Worm (Caenorhabditis elegans): Measurements from ENCODE around the gene cpt-4.
A peak's percentile ranks its signal among the peaks of the same experiment; 100 is the strongest.

Gene cpt-4

DNA sequence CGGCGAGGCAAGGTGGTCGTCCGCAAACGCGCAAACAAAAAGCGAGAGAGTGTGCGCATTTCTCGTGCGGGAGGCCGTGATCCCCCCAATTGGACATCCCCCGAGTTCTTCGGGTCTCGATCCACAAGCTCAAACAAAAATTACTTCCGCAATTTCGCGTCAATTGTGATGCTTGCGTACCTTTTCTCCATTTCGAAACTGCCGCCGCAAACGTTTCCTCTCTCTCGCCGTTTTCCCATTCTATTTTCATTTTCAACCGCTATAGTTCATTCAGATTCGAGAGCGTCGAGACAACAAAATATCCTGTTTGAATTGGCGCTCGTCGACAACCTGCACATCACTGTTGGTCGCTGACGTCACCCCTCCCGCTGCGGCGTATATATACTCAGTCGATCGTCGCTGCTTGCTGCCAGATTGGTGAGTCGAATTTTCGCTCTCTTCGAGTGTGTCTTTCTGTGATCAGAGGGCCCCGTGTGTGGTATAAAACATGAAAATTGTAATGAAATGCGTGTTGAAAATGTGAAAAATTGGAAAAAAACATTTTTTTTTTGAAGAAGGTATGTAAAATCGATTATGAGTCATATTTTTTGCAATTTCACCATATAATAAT is 21.9 kb upstream of the cpt-4 start, which contains the start of the genes pqn-51 and K11D12.14 (continued):
- TF ChIP-seq R02D3.7 (tag; optimal IDR thresholded peaks at IDR 0.05) (peak; percentile 61), ceh-82 (tag; optimal IDR thresholded peaks at IDR 0.05) (peak; percentile 61), unc-39 (tag; optimal IDR thresholded peaks at IDR 0.05) (no peak), nhr-76 (tag; optimal IDR thresholded peaks at IDR 0.05) (no peak), unc-62 (GFP tag; optimal IDR thresholded peaks at IDR 0.05) (peak; percentile 57), fos-1 (tag; optimal IDR thresholded peaks at IDR 0.05) (no peak), aly-2 (tag; optimal IDR thresholded peaks at IDR 0.05) (no peak), nhr-11 (tag; optimal IDR thresholded peaks at IDR 0.05) (peak; percentile 86), nhr-237 (tag; optimal IDR thresholded peaks at IDR 0.05) (no peak), zag-1 (tag; optimal IDR thresholded peaks at IDR 0.05) (peak; percentile 9), ZK546.5 (tag; optimal IDR thresholded peaks at IDR 0.05) (peak; percentile 77), nhr-25 (tag; optimal IDR thresholded peaks at IDR 0.05) (peak; percentile 94), mdl-1 (tag; optimal IDR thresholded peaks at IDR 0.05) (no peak), ceh-28 (tag; optimal IDR thresholded peaks at IDR 0.05) (peak; percentile 74), pqm-1 (tag; optimal IDR thresholded peaks at IDR 0.05) (peak; percentile 81), elt-2 (tag; optimal IDR thresholded peaks at IDR 0.05) (peak; percentile 85), ceh-9 (tag; optimal IDR thresholded peaks at IDR 0.05) (no peak), sea-2 (GFP tag; optimal IDR thresholded peaks at IDR 0.05) (peak; percentile 91), lsy-12 (tag; optimal IDR thresholded peaks at IDR 0.05) (peak; percentile 77), elt-1 (tag; optimal IDR thresholded peaks at IDR 0.05) (peak; percentile 72), lin-15B (tag; optimal IDR thresholded peaks at IDR 0.05) (peak; percentile 90), snpc-4 (tag; optimal IDR thresholded peaks at IDR 0.05) (peak; percentile 59), daf-12 (tag; optimal IDR thresholded peaks at IDR 0.05) (no peak), nhr-43 (tag; optimal IDR thresholded peaks at IDR 0.05; ENCODE audit: poor library complexity, severe bottlenecking) (peak; percentile 79)

- TF ChIP-seq lsy-12 (tag; optimal IDR thresholded peaks at IDR 0.05): no peak
- TF ChIP-seq ztf-11 (tag; optimal IDR thresholded peaks at IDR 0.05): no peak
- TF ChIP-seq mml-1 (tag; optimal IDR thresholded peaks at IDR 0.05): no peak
- no peak for TF ChIP-seq tbx-2 (tag; optimal IDR thresholded peaks at IDR 0.05)
- no peak for TF ChIP-seq ceh-9 (tag; optimal IDR thresholded peaks at IDR 0.05)
- TF ChIP-seq fkh-2 (tag; optimal IDR thresholded peaks at IDR 0.05): no peak
- no peak for TF ChIP-seq ceh-16 (tag; optimal IDR thresholded peaks at IDR 0.05)
- TF ChIP-seq nhr-23 (tag; optimal IDR thresholded peaks at IDR 0.05): no peak
- TF ChIP-seq ama-1 (optimal IDR thresholded peaks at IDR 0.05): no peak
- TF ChIP-seq nfya-1 (tag; optimal IDR thresholded peaks at IDR 0.05; ENCODE audit: insufficient read depth): no peak
- TF ChIP-seq elt-3 (tag; optimal IDR thresholded peaks at IDR 0.05): no peak
- no peak for TF ChIP-seq daf-12 (tag; optimal IDR thresholded peaks at IDR 0.05)
- no peak for TF ChIP-seq egl-27 (tag; optimal IDR thresholded peaks at IDR 0.05)
- TF ChIP-seq mdl-1 (tag; optimal IDR thresholded peaks at IDR 0.05): no peak
- TF ChIP-seq nhr-237 (tag; optimal IDR thresholded peaks at IDR 0.05): no peak
- no peak for TF ChIP-seq nhr-43 (tag; optimal IDR thresholded peaks at IDR 0.05; ENCODE audit: poor library complexity, severe bottlenecking)
- TF ChIP-seq pha-4 (tag; optimal IDR thresholded peaks at IDR 0.05): no peak
- no peak for TF ChIP-seq nhr-77 (tag; optimal IDR thresholded peaks at IDR 0.05)
- TF ChIP-seq fos-1 (tag; optimal IDR thresholded peaks at IDR 0.05): no peak
- TF ChIP-seq zag-1 (tag; optimal IDR thresholded peaks at IDR 0.05): no peak
These were observed 19.0 kb upstream of the cpt-4 start for ce11 chrV:5046558-5046957.

DNA sequence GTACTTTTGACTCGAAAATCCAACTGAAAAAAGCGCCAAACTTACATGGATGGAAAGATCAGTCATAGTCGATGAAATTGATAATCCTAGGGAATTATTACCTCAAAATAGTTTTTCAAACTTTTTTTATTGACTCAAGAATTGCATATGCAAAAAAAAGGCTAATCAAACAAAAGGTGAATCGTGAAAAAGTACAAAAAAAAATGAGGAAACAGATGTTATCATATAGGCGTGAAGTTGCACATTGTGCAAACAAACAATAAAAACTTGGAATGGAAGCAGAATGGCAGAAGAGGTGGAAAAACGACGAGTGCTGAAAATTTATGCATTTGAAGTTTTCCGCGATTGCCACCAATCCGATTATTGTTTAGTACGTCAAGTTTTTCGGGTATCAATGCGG is 18.6 kb upstream of the cpt-4 start, which contains the start of gene exc-14:
Gene exc-14, minus strand, starts transcription at position 101 of the 400 bp plus-strand sequence.
- TF ChIP-seq nhr-25 (tag; optimal IDR thresholded peaks at IDR 0.05) (no peak), jun-1 (tag; optimal IDR thresholded peaks at IDR 0.05) (no peak), nhr-237 (tag; optimal IDR thresholded peaks at IDR 0.05) (no peak), R02D3.7 (tag; optimal IDR thresholded peaks at IDR 0.05) (no peak), fkh-10 (GFP tag; optimal IDR thresholded peaks at IDR 0.05) (no peak), nfya-1 (tag; optimal IDR thresholded peaks at IDR 0.05; ENCODE audit: insufficient read depth) (no peak), fkh-2 (tag; optimal IDR thresholded peaks at IDR 0.05) (no peak), lsy-12 (tag; optimal IDR thresholded peaks at IDR 0.05) (no peak), unc-39 (tag; optimal IDR thresholded peaks at IDR 0.05) (no peak), zag-1 (tag; optimal IDR thresholded peaks at IDR 0.05) (no peak), nhr-28 (tag; optimal IDR thresholded peaks at IDR 0.05) (no peak), fos-1 (tag; optimal IDR thresholded peaks at IDR 0.05) (no peak), pha-4 (tag; optimal IDR thresholded peaks at IDR 0.05) (no peak), eor-1 (tag; optimal IDR thresholded peaks at IDR 0.05) (no peak), ztf-4 (tag; optimal IDR thresholded peaks at IDR 0.05) (no peak), ZK546.5 (tag; optimal IDR thresholded peaks at IDR 0.05) (no peak), pqm-1 (tag; optimal IDR thresholded peaks at IDR 0.05) (no peak), egl-27 (tag; optimal IDR thresholded peaks at IDR 0.05) (no peak), sea-2 (GFP tag; optimal IDR thresholded peaks at IDR 0.05) (no peak)

Measured in whole organism, L3 larva.